Worm (Caenorhabditis elegans) whole organism, late embryonic: ENCODE measurements around the gene rrc-1.
A peak's percentile ranks its signal among the peaks of the same experiment; 100 is the strongest.

Experiments
- F13H6.1 ChIP-seq: sonication (generic microtip); optimal IDR thresholded peaks from 2 replicates; lab custom pipeline; 2016; ENCODE audit warnings: missing genetic modification characterization, missing compliant biosample characterization
- T23F11.4 ChIP-seq: fragments of 200-800 bp; sonication (Bioruptor generic); optimal IDR thresholded peaks from 2 replicates; lab custom pipeline; 2018; ENCODE audit warnings: mild to moderate bottlenecking, missing genetic modification characterization, missing compliant biosample characterization
- ceh-14 ChIP-seq: sonication (generic microtip); optimal IDR thresholded peaks from 2 replicates; lab custom pipeline; 2016; ENCODE audit warnings: missing genotype, missing genetic modification characterization, missing compliant biosample characterization
- ceh-18 ChIP-seq: sonication (generic microtip); optimal IDR thresholded peaks from 2 replicates; lab custom pipeline; 2016; ENCODE audit warnings: missing genetic modification characterization, missing compliant biosample characterization
- ceh-2 ChIP-seq: sonication (generic microtip); optimal IDR thresholded peaks from 2 replicates; lab custom pipeline; 2016; ENCODE audit warnings: missing genotype, missing genetic modification characterization, missing compliant biosample characterization
- ceh-22 ChIP-seq: sonication (generic microtip); optimal IDR thresholded peaks from 2 replicates; lab custom pipeline; 2017; ENCODE audit warnings: missing biosample characterization, missing genetic modification characterization
- ceh-30 ChIP-seq: fragments of 150-350 bp; optimal IDR thresholded peaks from 2 replicates; lab custom pipeline; 2014; ENCODE audit warnings: missing biosample characterization, missing genetic modification characterization
- ceh-31 ChIP-seq: sonication (generic microtip); optimal IDR thresholded peaks from 2 replicates; lab custom pipeline; 2016; ENCODE audit warnings: missing genetic modification characterization, missing compliant biosample characterization
- ceh-48 ChIP-seq: sonication (generic microtip); optimal IDR thresholded peaks from 2 replicates; lab custom pipeline; 2016; ENCODE audit warnings: missing genetic modification characterization, inconsistent platforms, missing compliant biosample characterization
- ceh-9 ChIP-seq: sonication (generic microtip); optimal IDR thresholded peaks from 2 replicates; lab custom pipeline; 2016; ENCODE audit warnings: mild to moderate bottlenecking, missing genetic modification characterization, inconsistent platforms, missing compliant biosample characterization
- che-1 ChIP-seq: sonication (generic microtip); optimal IDR thresholded peaks from 2 replicates; lab custom pipeline; 2016; ENCODE audit warnings: mild to moderate bottlenecking, missing genetic modification characterization, missing compliant biosample characterization
- dmd-4 ChIP-seq: sonication (generic microtip); optimal IDR thresholded peaks from 2 replicates; lab custom pipeline; 2016; ENCODE audit warnings: borderline replicate concordance, missing genetic modification characterization, missing compliant biosample characterization
- dve-1 ChIP-seq: sonication (generic microtip); optimal IDR thresholded peaks from 2 replicates; lab custom pipeline; 2017; ENCODE audit warnings: antibody characterized with exemption, mild to moderate bottlenecking, missing genetic modification characterization, missing compliant biosample characterization
- elt-2 ChIP-seq: sonication (generic microtip); optimal IDR thresholded peaks from 2 replicates; lab custom pipeline; 2016; ENCODE audit warnings: missing genetic modification reagents, missing genetic modification characterization, missing compliant biosample characterization
- elt-4 ChIP-seq: sonication (generic microtip); optimal IDR thresholded peaks from 2 replicates; lab custom pipeline; 2016; ENCODE audit warnings: missing genetic modification characterization, missing compliant biosample characterization
- eyg-1 ChIP-seq: sonication (generic microtip); optimal IDR thresholded peaks from 2 replicates; lab custom pipeline; 2016; ENCODE audit warnings: missing genotype, missing genetic modification characterization, missing compliant biosample characterization
- fkh-6 ChIP-seq: sonication (generic microtip); optimal IDR thresholded peaks from 2 replicates; lab custom pipeline; 2016; ENCODE audit warnings: missing genetic modification characterization, missing compliant biosample characterization
- gmeb-2 ChIP-seq: sonication (generic microtip); optimal IDR thresholded peaks from 2 replicates; lab custom pipeline; 2016; ENCODE audit warnings: missing genetic modification characterization, inconsistent platforms, missing compliant biosample characterization
- hlh-30 ChIP-seq: sonication (generic microtip); optimal IDR thresholded peaks from 2 replicates; lab custom pipeline; 2017; ENCODE audit warnings: antibody characterized with exemption, missing genetic modification characterization, missing compliant biosample characterization; ENCODE audit not compliant: insufficient read depth
- madf-2 ChIP-seq: sonication (generic microtip); optimal IDR thresholded peaks from 2 replicates; lab custom pipeline; 2017; ENCODE audit warnings: missing genetic modification characterization, missing compliant biosample characterization
- nfya-1 ChIP-seq: sonication (generic microtip); optimal IDR thresholded peaks from 2 replicates; lab custom pipeline; 2017; ENCODE audit warnings: missing genetic modification characterization, mild to moderate bottlenecking, missing compliant biosample characterization, antibody characterized with exemption, moderate library complexity
- nhr-11 ChIP-seq: fragments of 150-350 bp; optimal IDR thresholded peaks from 2 replicates; lab custom pipeline; 2014; ENCODE audit warnings: missing biosample characterization, missing genetic modification characterization
- nhr-232 ChIP-seq: sonication (generic microtip); optimal IDR thresholded peaks from 2 replicates; lab custom pipeline; 2016; ENCODE audit warnings: missing genetic modification characterization, missing compliant biosample characterization
- pat-9 ChIP-seq: fragments of 200-800 bp; sonication (Bioruptor generic); optimal IDR thresholded peaks from 2 replicates; lab custom pipeline; 2018; ENCODE audit warnings: mild to moderate bottlenecking, missing genetic modification characterization, moderate library complexity, missing compliant biosample characterization
- pros-1 ChIP-seq: fragments of 150-350 bp; optimal IDR thresholded peaks from 2 replicates; lab custom pipeline; 2014; ENCODE audit warnings: missing biosample characterization, missing genetic modification reagents, missing genetic modification characterization
- ref-2 ChIP-seq: sonication (generic microtip); optimal IDR thresholded peaks from 2 replicates; lab custom pipeline; 2016; ENCODE audit warnings: missing genetic modification characterization, missing compliant biosample characterization
- rnt-1 ChIP-seq: sonication (generic microtip); optimal IDR thresholded peaks from 2 replicates; lab custom pipeline; 2016; ENCODE audit warnings: missing genetic modification characterization, missing compliant biosample characterization
- sdc-2 ChIP-seq: sonication (generic microtip); optimal IDR thresholded peaks from 2 replicates; lab custom pipeline; 2016; ENCODE audit warnings: missing genotype, missing genetic modification characterization, missing compliant biosample characterization
- sox-2 ChIP-seq: fragments of 200-800 bp; sonication (Bioruptor generic); IDR thresholded peaks from 2 replicates; pipeline ENCODE4 v1.3.6; 2022; ENCODE audit warnings: missing genetic modification reagents, missing genetic modification characterization, missing compliant biosample characterization
- syd-9 ChIP-seq: sonication (generic microtip); optimal IDR thresholded peaks from 2 replicates; lab custom pipeline; 2016; ENCODE audit warnings: mild to moderate bottlenecking, missing genetic modification characterization, moderate library complexity, missing compliant biosample characterization
- tbx-2 ChIP-seq: sonication (generic microtip); optimal IDR thresholded peaks from 2 replicates; lab custom pipeline; 2016; ENCODE audit warnings: missing genetic modification characterization, missing compliant biosample characterization
- unc-42 ChIP-seq: sonication (generic microtip); optimal IDR thresholded peaks from 2 replicates; lab custom pipeline; 2016; ENCODE audit warnings: missing genotype, missing genetic modification characterization, missing compliant biosample characterization
- unc-55 ChIP-seq: sonication (generic microtip); optimal IDR thresholded peaks from 2 replicates; lab custom pipeline; 2017; ENCODE audit warnings: missing biosample characterization, missing genetic modification reagents, missing genetic modification characterization

The rrc-1 gene

ce11 chrX:9845916-9846315 lies 14.8 kb upstream of the rrc-1 start:
- no peak for TF ChIP-seq ceh-9
- TF ChIP-seq dmd-4 (tag; lab: Kevin White, UChicago), result no peak
- peak; percentile 14 for TF ChIP-seq unc-55 (GFP tag; lab: Kevin White, UChicago)
- TF ChIP-seq nfya-1, result peak; percentile 27

- TF ChIP-seq unc-42 (tag; lab: Kevin White, UChicago), result no peak
- no peak for TF ChIP-seq sox-2
- peak; percentile 53 for TF ChIP-seq unc-55 (GFP tag; lab: Kevin White, UChicago)
These were observed 12.5 kb upstream of the rrc-1 start for ce11 chrX:9843568-9843967.

- TF ChIP-seq sdc-2 (tag; lab: Kevin White, UChicago) (no peak), pat-9 (tag; lab: Kevin White, UChicago) (no peak), rnt-1 (tag; lab: Kevin White, UChicago) (peak; percentile 13), nhr-11 (tag; lab: Kevin White, UChicago) (no peak), ceh-22 (tag; lab: Kevin White, UChicago) (no peak), T23F11.4 (GFP tag; lab: Kevin White, UChicago) (no peak)
These were observed 11.0 kb upstream of the rrc-1 start for ce11 chrX:9842102-9842501.

DNA sequence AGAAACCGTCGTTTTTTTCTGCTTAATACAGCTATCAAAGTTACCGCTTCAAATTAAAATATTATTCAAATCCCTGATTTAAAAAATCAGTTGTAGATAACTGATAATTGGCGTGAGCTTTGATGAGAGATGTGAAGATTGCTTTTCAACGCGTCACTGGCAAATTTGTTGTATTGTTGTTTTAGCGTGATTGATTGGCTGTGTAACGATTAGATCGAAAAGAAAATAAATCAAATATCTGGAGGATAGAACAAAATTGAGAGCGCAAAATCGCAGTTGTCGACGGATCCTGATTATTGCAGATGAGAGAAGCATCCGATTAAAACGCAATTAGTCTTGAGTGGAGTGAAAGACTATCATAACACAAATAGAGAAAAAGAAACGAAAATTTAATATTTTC lies 9.8 kb upstream of the rrc-1 start:
- TF ChIP-seq unc-55 (GFP tag; lab: Kevin White, UChicago), result peak; percentile 65
- no peak for TF ChIP-seq ceh-31 (tag; lab: Kevin White, UChicago)
- TF ChIP-seq nfya-1, result no peak
- no peak for TF ChIP-seq ref-2 (tag; lab: Kevin White, UChicago)
- TF ChIP-seq elt-2 (tag; lab: Kevin White, UChicago), result no peak

ce11 chrX:9837989-9838541 lies 7.0 kb upstream of the rrc-1 start, which contains the start of gene ipla-2:
ipla-2 (minus strand) TSS chrX:9838039.
- TF ChIP-seq che-1 (tag; lab: Kevin White, UChicago), result no peak
- peak; percentile 34 for TF ChIP-seq unc-55 (GFP tag; lab: Kevin White, UChicago)
- TF ChIP-seq ceh-31 (tag; lab: Kevin White, UChicago), result peak; percentile 64
- TF ChIP-seq pat-9 (tag; lab: Kevin White, UChicago), result no peak
- no peak for TF ChIP-seq madf-2 (tag; lab: Kevin White, UChicago)
- peak; percentile 21 for TF ChIP-seq tbx-2 (tag; lab: Kevin White, UChicago)
- peak; percentile 95 for TF ChIP-seq hlh-30 (tag; lab: Kevin White, UChicago)
- TF ChIP-seq ceh-30 (tag; lab: Kevin White, UChicago), result no peak
- TF ChIP-seq nfya-1, result peak; percentile 6
- no peak for TF ChIP-seq elt-4
- TF ChIP-seq syd-9 (tag; lab: Kevin White, UChicago), result no peak
- TF ChIP-seq ceh-18 (tag; lab: Kevin White, UChicago), result peak; percentile 20
- TF ChIP-seq T23F11.4 (GFP tag; lab: Kevin White, UChicago), result no peak
- peak; percentile 87 for TF ChIP-seq unc-42 (tag; lab: Kevin White, UChicago)

DNA sequence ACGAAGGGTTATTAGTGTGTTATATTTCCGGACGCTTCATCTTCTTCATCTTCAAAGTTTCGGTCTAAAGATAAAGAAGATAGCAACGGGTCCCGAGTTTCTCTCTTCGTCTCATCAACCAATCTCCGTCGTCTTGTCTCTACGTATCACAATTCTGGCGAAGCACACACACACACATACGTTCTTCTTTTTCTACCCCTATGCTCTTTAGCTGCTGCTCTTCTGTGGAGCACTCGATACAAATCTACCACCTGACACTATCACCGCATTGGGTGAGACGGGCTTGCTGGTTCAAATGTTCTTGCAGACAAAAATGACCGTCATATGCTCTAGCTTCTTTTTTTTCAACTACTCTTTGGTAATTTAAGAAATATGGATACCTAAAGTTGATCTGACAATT lies 1.3 kb upstream of the rrc-1 start:
- TF ChIP-seq unc-55 (GFP tag; lab: Kevin White, UChicago), result peak; percentile 22
- peak; percentile 1 for TF ChIP-seq rnt-1 (tag; lab: Kevin White, UChicago)
- no peak for TF ChIP-seq gmeb-2 (tag; lab: Kevin White, UChicago)
- peak; percentile 47 for TF ChIP-seq nfya-1
- TF ChIP-seq, all 69 proteins: peak for 3

DNA sequence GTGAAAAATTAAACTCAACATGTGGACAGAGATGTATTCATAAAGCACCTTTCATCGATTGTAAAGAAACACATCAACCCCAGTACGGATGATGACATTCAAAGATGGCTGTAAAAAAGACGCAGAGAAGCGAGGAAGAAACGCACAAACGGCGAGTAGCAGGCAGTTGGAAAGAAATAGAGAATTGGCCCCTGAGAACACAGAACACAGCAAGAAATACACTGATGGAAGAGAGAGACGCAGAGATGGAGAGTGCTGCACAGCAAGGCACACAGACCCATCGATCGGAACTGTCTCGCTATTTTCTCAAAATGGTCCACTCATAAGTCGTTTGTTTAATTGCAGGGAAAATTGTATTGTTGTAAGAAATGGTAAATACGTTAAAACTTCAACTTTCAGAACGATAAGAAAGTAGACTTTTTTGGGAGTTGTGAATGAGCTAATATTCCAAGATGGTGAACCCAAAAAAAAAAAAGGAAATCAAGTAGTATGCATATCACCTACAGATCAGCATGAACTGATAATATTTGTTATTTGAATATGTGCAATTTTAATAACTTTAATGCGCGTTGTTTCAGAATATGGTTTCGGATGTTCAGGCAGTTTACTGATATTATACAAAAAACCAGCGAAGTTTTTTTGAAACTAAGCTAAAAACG lies 8.4 kb downstream of the rrc-1 start:
- TF ChIP-seq F13H6.1, result no peak
- peak; percentile 3 for TF ChIP-seq unc-55 (GFP tag; lab: Kevin White, UChicago)
- TF ChIP-seq sox-2, result no peak
- TF ChIP-seq sdc-2 (tag; lab: Kevin White, UChicago), result peak; percentile 34
- TF ChIP-seq eyg-1 (tag; lab: Kevin White, UChicago), result no peak
- peak; percentile 21 for TF ChIP-seq fkh-6 (tag; lab: Kevin White, UChicago)
- peak; percentile 39 for TF ChIP-seq pros-1 (tag; lab: Kevin White, UChicago)
- peak; percentile 64 for TF ChIP-seq ref-2 (tag; lab: Kevin White, UChicago)
- TF ChIP-seq ceh-2 (tag; lab: Kevin White, UChicago), result peak; percentile 17
- TF ChIP-seq tbx-2 (tag; lab: Kevin White, UChicago), result peak; percentile 55
- TF ChIP-seq dve-1 (tag; lab: Kevin White, UChicago), result peak; percentile 7
- TF ChIP-seq ceh-31 (tag; lab: Kevin White, UChicago), result peak; percentile 59
- TF ChIP-seq ceh-14, result no peak
- TF ChIP-seq nhr-232, result no peak
- peak; percentile 2 for TF ChIP-seq ceh-48 (tag; lab: Kevin White, UChicago)
- TF ChIP-seq nfya-1, result peak; percentile 65
- no peak for TF ChIP-seq ceh-9
